Fruit fly (Drosophila melanogaster): Measurements from ENCODE around the gene Setd3.

- peak; percentile 18 for TF ChIP-seq CG15710 (tag; optimal IDR thresholded peaks at IDR 0.05)
- peak; percentile 8 for TF ChIP-seq Snoo (tag; optimal IDR thresholded peaks at IDR 0.05)
- TF ChIP-seq EcR (GFP tag; optimal IDR thresholded peaks at IDR 0.05): no peak
- TF ChIP-seq CG14655 (GFP tag; optimal IDR thresholded peaks at IDR 0.05): peak; percentile 46
These were observed 13.5 kb upstream of the Setd3 start for dm6 chrX:6982054-6982453.

Measured in whole organism, pupa.